Fruit fly (Drosophila melanogaster) whole organism, embryonic: ENCODE measurements around the gene Prp18.

ENCODE experiments used
- CG4730 ChIP-seq: fragments of 200-800 bp; sonication (Bioruptor generic); IDR thresholded peaks from 2 replicates; pipeline ENCODE4 v1.3.6; 2022; ENCODE audit warnings: missing biosample characterization, missing genetic modification characterization
- CG9437 ChIP-seq: fragments of 200-800 bp; sonication (Bioruptor generic); optimal IDR thresholded peaks from 2 replicates; lab custom pipeline; 2018; ENCODE audit warnings: missing biosample characterization, mild to moderate bottlenecking, missing genetic modification characterization
- Ets97D ChIP-seq: fragments of 200-800 bp; sonication (Bioruptor generic); optimal IDR thresholded peaks from 3 replicates; lab custom pipeline; 2016; ENCODE audit warnings: missing biosample characterization, missing genetic modification characterization
- ci ChIP-seq: fragments of 200-800 bp; sonication (Bioruptor generic); IDR thresholded peaks from 3 replicates; pipeline ENCODE4 v1.3.6; 2022; ENCODE audit warnings: missing biosample characterization, missing genetic modification characterization
- lilli ChIP-seq: fragments of 200-800 bp; sonication (Bioruptor generic); optimal IDR thresholded peaks from 3 replicates; lab custom pipeline; 2016; ENCODE audit warnings: missing biosample characterization, missing genetic modification characterization
- nerfin-1 ChIP-seq: fragments of 200-800 bp; sonication (Bioruptor generic); optimal IDR thresholded peaks from 3 replicates; lab custom pipeline; 2019; ENCODE audit warnings: missing biosample characterization, mild to moderate bottlenecking, missing genetic modification characterization, moderate library complexity
- pfk ChIP-seq: fragments of 200-800 bp; sonication (Bioruptor generic); optimal IDR thresholded peaks from 2 replicates; lab custom pipeline; 2018; ENCODE audit warnings: missing biosample characterization, mild to moderate bottlenecking, missing genetic modification characterization, moderate library complexity
- ro ChIP-seq: fragments of 200-800 bp; sonication (Bioruptor generic); IDR thresholded peaks from 2 replicates; pipeline ENCODE4 v1.3.6; 2022; ENCODE audit warnings: missing biosample characterization, missing genetic modification characterization

DNA sequence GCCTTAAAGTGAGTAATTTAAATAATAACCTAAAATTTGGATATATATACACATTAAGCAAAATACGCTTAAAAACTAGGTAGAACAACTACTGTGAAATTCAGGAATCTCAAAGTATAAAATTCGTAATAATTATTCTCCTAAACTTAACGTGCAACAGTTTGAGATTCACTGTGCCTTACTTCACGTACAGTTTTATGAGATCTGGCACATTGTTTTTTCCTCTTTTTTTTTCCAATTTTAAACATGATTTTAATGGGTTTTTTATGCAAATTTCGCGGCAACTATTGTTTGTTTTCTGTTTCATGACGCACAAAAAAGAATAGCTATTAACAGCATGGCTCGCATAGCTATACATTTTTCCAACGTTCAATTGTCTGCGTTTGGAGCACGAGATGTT is 19.2 kb downstream of the Prp18 start:
- TF ChIP-seq CG9437 (GFP tag; lab: Kevin White, UChicago) (no peak), nerfin-1 (no peak), ci (GFP tag; lab: Robert Waterston, UW) (no peak), lilli (GFP tag; lab: Kevin White, UChicago) (no peak), ro (GFP tag; lab: Robert Waterston, UW) (no peak), Ets97D (no peak), CG4730 (GFP tag; lab: Robert Waterston, UW) (no peak), pfk (no peak)
